Fruit fly (Drosophila melanogaster) whole organism, embryonic: ENCODE results near the gene PIG-U.

ENCODE experiments used
- Adf1 ChIP-seq: fragments of 200-800 bp; sonication (Bioruptor generic); IDR thresholded peaks from 2 replicates; pipeline ENCODE4 v1.3.6; 2022; ENCODE audit warnings: missing biosample characterization, missing genetic modification characterization
- CG12391 ChIP-seq: fragments of 200-800 bp; sonication (Bioruptor generic); optimal IDR thresholded peaks from 3 replicates; lab custom pipeline; 2018; ENCODE audit warnings: missing biosample characterization, mild to moderate bottlenecking, missing genetic modification characterization, moderate library complexity
- CG12942 ChIP-seq: fragments of 200-800 bp; sonication (Bioruptor generic); optimal IDR thresholded peaks from 3 replicates; lab custom pipeline; 2016; ENCODE audit warnings: missing biosample characterization, missing genetic modification characterization
- CG13624 ChIP-seq: fragments of 200-800 bp; sonication (Bioruptor generic); optimal IDR thresholded peaks from 2 replicates; lab custom pipeline; 2016; ENCODE audit warnings: missing biosample characterization, missing genetic modification characterization
- CG17361 ChIP-seq: fragments of 200-800 bp; sonication (Bioruptor generic); IDR thresholded peaks from 3 replicates; pipeline ENCODE4 v1.3.6; 2022; ENCODE audit warnings: missing biosample characterization, missing genetic modification characterization
- CG17802 ChIP-seq: fragments of 200-800 bp; sonication (Bioruptor generic); optimal IDR thresholded peaks from 2 replicates; lab custom pipeline; 2018; ENCODE audit warnings: missing biosample characterization, mild to moderate bottlenecking, missing genetic modification characterization, moderate library complexity
- CG17829 ChIP-seq: fragments of 200-800 bp; optimal IDR thresholded peaks from 2 replicates; lab custom pipeline; 2019; ENCODE audit warnings: missing biosample characterization, mild to moderate bottlenecking, missing genetic modification characterization, moderate library complexity
- CG18764 ChIP-seq: fragments of 200-800 bp; sonication (Bioruptor generic); optimal IDR thresholded peaks from 3 replicates; lab custom pipeline; 2016; ENCODE audit warnings: missing biosample characterization, missing genetic modification characterization
- CG2120 ChIP-seq: fragments of 200-800 bp; sonication (Bioruptor generic); optimal IDR thresholded peaks from 3 replicates; lab custom pipeline; 2016; ENCODE audit warnings: missing biosample characterization, missing genetic modification characterization
- CG2199 ChIP-seq: fragments of 200-800 bp; sonication (Bioruptor generic); IDR thresholded peaks from 3 replicates; pipeline ENCODE4 v1.3.6; 2022; ENCODE audit warnings: missing biosample characterization, missing genetic modification characterization
- CG31224 ChIP-seq: fragments of 200-800 bp; sonication (Bioruptor generic); IDR thresholded peaks from 2 replicates; pipeline ENCODE4 v1.3.6; 2022; ENCODE audit warnings: missing biosample characterization, missing genetic modification characterization
- CG34376 ChIP-seq: fragments of 200-800 bp; sonication (Bioruptor generic); optimal IDR thresholded peaks from 2 replicates; lab custom pipeline; 2018; ENCODE audit warnings: missing biosample characterization, mild to moderate bottlenecking, missing genetic modification characterization
- CG4328 ChIP-seq: fragments of 200-800 bp; sonication (Bioruptor generic); optimal IDR thresholded peaks from 3 replicates; lab custom pipeline; 2017; ENCODE audit warnings: missing biosample characterization, missing genetic modification reagents, missing genetic modification characterization
- CG6654 ChIP-seq: fragments of 200-800 bp; sonication (Bioruptor generic); optimal IDR thresholded peaks from 2 replicates; lab custom pipeline; 2017; ENCODE audit warnings: missing biosample characterization, mild to moderate bottlenecking, missing genetic modification characterization
- CG7556 ChIP-seq: fragments of 200-800 bp; sonication (Bioruptor generic); optimal IDR thresholded peaks from 2 replicates; lab custom pipeline; 2017; ENCODE audit warnings: missing biosample characterization, mild to moderate bottlenecking, missing genetic modification characterization
- CG7839 ChIP-seq: fragments of 200-800 bp; sonication (Bioruptor generic); optimal IDR thresholded peaks from 3 replicates; lab custom pipeline; 2018; ENCODE audit warnings: missing biosample characterization, mild to moderate bottlenecking, missing genetic modification characterization, moderate library complexity
- CG7928 ChIP-seq: fragments of 200-800 bp; sonication (Bioruptor generic); optimal IDR thresholded peaks from 2 replicates; lab custom pipeline; 2017; ENCODE audit warnings: missing biosample characterization, mild to moderate bottlenecking, missing genetic modification characterization
- CkIIα-i1 ChIP-seq: fragments of 200-800 bp; sonication (Bioruptor generic); IDR thresholded peaks from 2 replicates; pipeline ENCODE4 v1.3.6; 2022; ENCODE audit warnings: missing biosample characterization, missing genetic modification characterization
- Eip74EF ChIP-seq, 2 experiments: fragments of 200-800 bp in 1 of 2; fragments of >200 bp in 1 of 2; sonication (Bioruptor generic) in 1 of 2; optimal IDR thresholded peaks; 2 replicates each; lab custom pipeline; 2017 to 2019; ENCODE audit warnings: missing biosample characterization in 2 of 2, missing genetic modification characterization in 2 of 2, mild to moderate bottlenecking in 1 of 2, moderate library complexity in 1 of 2
- Hr39 ChIP-seq: fragments of >200 bp; optimal IDR thresholded peaks from 2 replicates; lab custom pipeline; 2017
- Kr ChIP-seq: fragments of 200-800 bp; sonication (Bioruptor generic); optimal IDR thresholded peaks from 2 replicates; lab custom pipeline; 2017; ENCODE audit warnings: missing biosample characterization, mild to moderate bottlenecking, missing genetic modification characterization
- Lim3 ChIP-seq: fragments of 200-800 bp; sonication (Bioruptor generic); IDR thresholded peaks from 2 replicates; pipeline ENCODE4 v1.3.6; 2022; ENCODE audit warnings: missing biosample characterization, missing genetic modification characterization
- Mad ChIP-seq: fragments of 200-800 bp; sonication (Bioruptor generic); optimal IDR thresholded peaks from 2 replicates; lab custom pipeline; 2016; ENCODE audit warnings: missing biosample characterization, missing genetic modification characterization
- Mes4 ChIP-seq: fragments of 200-800 bp; sonication (Bioruptor generic); optimal IDR thresholded peaks from 2 replicates; lab custom pipeline; 2016; ENCODE audit warnings: missing biosample characterization, missing genetic modification characterization
- NC2α ChIP-seq: fragments of 200-800 bp; sonication (Bioruptor generic); optimal IDR thresholded peaks from 2 replicates; lab custom pipeline; 2016; ENCODE audit warnings: missing biosample characterization, missing genetic modification characterization
- Oaz ChIP-seq: fragments of 200-800 bp; sonication (Bioruptor generic); IDR thresholded peaks from 2 replicates; pipeline ENCODE4 v1.3.6; 2022; ENCODE audit warnings: missing biosample characterization, missing genetic modification characterization
- PHDP ChIP-seq: fragments of 200-800 bp; sonication (Bioruptor generic); optimal IDR thresholded peaks from 3 replicates; lab custom pipeline; 2018; ENCODE audit warnings: missing biosample characterization, mild to moderate bottlenecking, missing genetic modification characterization, moderate library complexity
- Sox100B ChIP-seq: fragments of 200-800 bp; sonication (Bioruptor generic); optimal IDR thresholded peaks from 3 replicates; lab custom pipeline; 2018; ENCODE audit warnings: missing biosample characterization, mild to moderate bottlenecking, missing genetic modification characterization
- bsh ChIP-seq, 2 experiments: fragments of 200-800 bp; sonication (Bioruptor generic); optimal IDR thresholded peaks; 2 replicates each; lab custom pipeline; 2017 to 2018; ENCODE audit warnings: mild to moderate bottlenecking in 2 of 2, missing biosample characterization in 2 of 2, missing genetic modification characterization in 2 of 2, moderate library complexity in 1 of 2
- danr ChIP-seq: fragments of 200-800 bp; sonication (Bioruptor generic); IDR thresholded peaks from 2 replicates; pipeline ENCODE4 v1.3.6; 2022; ENCODE audit warnings: missing biosample characterization, missing genetic modification characterization
- dati ChIP-seq: fragments of 200-800 bp; sonication (Bioruptor generic); IDR thresholded peaks from 2 replicates; pipeline ENCODE4 v1.3.6; 2022; ENCODE audit warnings: missing biosample characterization, missing genetic modification characterization
- emc ChIP-seq: fragments of 200-800 bp; sonication (Bioruptor generic); optimal IDR thresholded peaks from 2 replicates; lab custom pipeline; 2016; ENCODE audit warnings: missing biosample characterization, missing genetic modification characterization
- fd96Cb ChIP-seq: fragments of 200-800 bp; sonication (Bioruptor generic); optimal IDR thresholded peaks from 2 replicates; lab custom pipeline; 2018; ENCODE audit warnings: missing biosample characterization, mild to moderate bottlenecking, missing genetic modification characterization, moderate library complexity
- gfzf ChIP-seq: fragments of 200-800 bp; sonication (Bioruptor generic); optimal IDR thresholded peaks from 2 replicates; lab custom pipeline; 2016; ENCODE audit warnings: missing biosample characterization, mild to moderate bottlenecking, missing genetic modification characterization, moderate library complexity
- gro ChIP-seq: fragments of 200-800 bp; sonication (Bioruptor generic); optimal IDR thresholded peaks from 2 replicates; lab custom pipeline; 2016; ENCODE audit warnings: missing biosample characterization, missing genetic modification characterization
- hbn ChIP-seq: fragments of 200-800 bp; sonication (Bioruptor generic); IDR thresholded peaks from 2 replicates; pipeline ENCODE4 v1.3.6; 2022; ENCODE audit warnings: missing biosample characterization, missing genetic modification characterization; ENCODE audit not compliant: partially characterized antibody
- hth ChIP-seq: fragments of >200 bp; optimal IDR thresholded peaks from 2 replicates; lab custom pipeline; 2017; ENCODE audit warnings: inconsistent platforms
- jumu ChIP-seq: fragments of 200-800 bp; sonication (Bioruptor generic); optimal IDR thresholded peaks from 3 replicates; lab custom pipeline; 2016; ENCODE audit warnings: missing biosample characterization, missing genetic modification characterization
- ken ChIP-seq: fragments of 200-800 bp; sonication (Bioruptor generic); IDR thresholded peaks from 3 replicates; pipeline ENCODE4 v1.3.6; 2022; ENCODE audit warnings: missing biosample characterization, missing genetic modification characterization
- lola ChIP-seq, 3 experiments: fragments of >200 bp in 2 of 3; fragments of 200-800 bp in 1 of 3; sonication (Bioruptor generic) in 1 of 3; optimal IDR thresholded peaks; 2 replicates each; lab custom pipeline; 2017 to 2019; ENCODE audit warnings: missing biosample characterization in 3 of 3, missing genetic modification characterization in 3 of 3, mild to moderate bottlenecking in 1 of 3, moderate library complexity in 1 of 3
- pho ChIP-seq: fragments of 200-800 bp; sonication (Bioruptor generic); optimal IDR thresholded peaks from 2 replicates; lab custom pipeline; 2016; ENCODE audit warnings: missing biosample characterization, missing genetic modification characterization
- pzg ChIP-seq: fragments of 200-800 bp; sonication (Bioruptor generic); optimal IDR thresholded peaks from 3 replicates; lab custom pipeline; 2018; ENCODE audit warnings: missing biosample characterization, mild to moderate bottlenecking, missing genetic modification characterization, moderate library complexity
- sens-2 ChIP-seq: fragments of 200-800 bp; sonication (Bioruptor generic); IDR thresholded peaks from 2 replicates; pipeline ENCODE4 v1.3.6; 2022; ENCODE audit warnings: missing biosample characterization, missing genetic modification characterization
- sr ChIP-seq: fragments of 200-800 bp; sonication (Bioruptor generic); IDR thresholded peaks from 3 replicates; pipeline ENCODE4 v1.3.6; 2022; ENCODE audit warnings: missing biosample characterization, missing genetic modification characterization
- stc ChIP-seq: fragments of 200-800 bp; sonication (Bioruptor generic); IDR thresholded peaks from 2 replicates; pipeline ENCODE4 v1.3.6; 2022; ENCODE audit warnings: missing biosample characterization, missing genetic modification characterization
- sug ChIP-seq: fragments of 200-800 bp; optimal IDR thresholded peaks from 2 replicates; lab custom pipeline; 2019; ENCODE audit warnings: missing biosample characterization, mild to moderate bottlenecking, missing genetic modification characterization, moderate library complexity
- tx ChIP-seq: fragments of 200-800 bp; sonication (Bioruptor generic); optimal IDR thresholded peaks from 2 replicates; lab custom pipeline; 2016; ENCODE audit warnings: missing biosample characterization, missing genetic modification characterization
- unpg ChIP-seq: fragments of 200-800 bp; sonication (Bioruptor generic); optimal IDR thresholded peaks from 3 replicates; lab custom pipeline; 2018; ENCODE audit warnings: missing biosample characterization, mild to moderate bottlenecking, missing genetic modification characterization, moderate library complexity
- wdn ChIP-seq: fragments of 200-800 bp; sonication (Bioruptor generic); IDR thresholded peaks from 2 replicates; pipeline ENCODE4 v1.3.6; 2022; ENCODE audit warnings: missing biosample characterization, missing genetic modification characterization

PIG-U gene

dm6 chr2L:8535394-8536176 lies 20.7 kb downstream of the PIG-U start (continued):
- peak; percentile 52 for TF ChIP-seq CG17802 (tag; lab: Kevin White, UChicago)
- TF ChIP-seq CG17361 (GFP tag; lab: Robert Waterston, UW): peak; percentile 95
- TF ChIP-seq gro (GFP tag; lab: Kevin White, UChicago): peak; percentile 8
- peak in 1 of 3 experiments; percentile 96 for TF ChIP-seq lola (GFP tag; optimal IDR thresholded peaks at IDR 0.05; lab: Kevin White, UChicago)
- TF ChIP-seq pho (GFP tag; lab: Kevin White, UChicago): peak; percentile 66
- TF ChIP-seq NC2α (GFP tag; lab: Kevin White, UChicago): no peak
- TF ChIP-seq bsh (GFP tag; optimal IDR thresholded peaks at IDR 0.05; lab: Kevin White, UChicago): peak; percentile 91 to 92
- TF ChIP-seq CG2120 (GFP tag; lab: Kevin White, UChicago): peak; percentile 57
- TF ChIP-seq CG7839 (tag; lab: Kevin White, UChicago): peak; percentile 95
- peak; percentile 83 for TF ChIP-seq sug (tag; lab: Kevin White, UChicago)
- TF ChIP-seq hbn (GFP tag; lab: Robert Waterston, UW): no peak
- peak; percentile 94 for TF ChIP-seq PHDP (tag; lab: Kevin White, UChicago)
- peak; percentile 75 for TF ChIP-seq CG18764 (GFP tag; lab: Kevin White, UChicago)
- no peak for TF ChIP-seq emc (GFP tag; lab: Kevin White, UChicago)
- peak; percentile 74 for TF ChIP-seq CG34376 (GFP tag; lab: Kevin White, UChicago)
- TF ChIP-seq gfzf (GFP tag; lab: Kevin White, UChicago): no peak
- no peak for TF ChIP-seq Kr (GFP tag; lab: Kevin White, UChicago)
- peak; percentile 67 for TF ChIP-seq Oaz (GFP tag; lab: Robert Waterston, UW)
- TF ChIP-seq CG6654: peak; percentile 83
- TF ChIP-seq ken (GFP tag; lab: Robert Waterston, UW): no peak; the same call in none of the 3 replicates
- TF ChIP-seq danr (GFP tag; lab: Robert Waterston, UW): peak; percentile 70
- TF ChIP-seq CG2199: no peak
- TF ChIP-seq wdn (GFP tag; lab: Robert Waterston, UW): no peak; the same call in none of the 2 replicates
- TF ChIP-seq CG12942 (GFP tag; lab: Kevin White, UChicago): peak; percentile 81
- peak; percentile 94 for TF ChIP-seq CG12391 (tag; lab: Kevin White, UChicago)
- TF ChIP-seq unpg (GFP tag; lab: Kevin White, UChicago): peak; percentile 63
- no peak for TF ChIP-seq pzg (GFP tag; lab: Kevin White, UChicago)
- TF ChIP-seq hth (lab: Kevin White, UChicago): no peak
- TF ChIP-seq Hr39 (lab: Kevin White, UChicago): no peak
- peak; percentile 62 for TF ChIP-seq CG7928 (GFP tag; lab: Kevin White, UChicago)
- TF ChIP-seq Mad: peak; percentile 17
- TF ChIP-seq dati: no peak; the same call in 1 of the 2 replicates
- TF ChIP-seq CkIIα-i1: no peak
- TF ChIP-seq CG13624 (GFP tag; lab: Kevin White, UChicago): peak; percentile 28
- peak; percentile 5; the same call in 1 of the 2 replicates for TF ChIP-seq Adf1 (GFP tag; lab: Robert Waterston, UW)
- TF ChIP-seq sens-2 (GFP tag; lab: Robert Waterston, UW): 0 out of 2 replicates have a peak, but pooled peaks have one; percentile 9
- TF ChIP-seq CG7556: peak; percentile 97
- peak; percentile 96 for TF ChIP-seq CG17829
- TF ChIP-seq Sox100B (GFP tag; lab: Kevin White, UChicago): peak; percentile 98
- peak; percentile 19 for TF ChIP-seq jumu (GFP tag; lab: Kevin White, UChicago)
- TF ChIP-seq stc (GFP tag; lab: Robert Waterston, UW): peak; percentile 67
- no peak for TF ChIP-seq Lim3 (GFP tag; lab: Robert Waterston, UW)
- TF ChIP-seq CG4328: peak; percentile 90
- 0 out of 3 replicates have a peak, but pooled peaks have one; percentile 8 for TF ChIP-seq sr (GFP tag; lab: Robert Waterston, UW)
- TF ChIP-seq Eip74EF (GFP tag; optimal IDR thresholded peaks at IDR 0.05; lab: Kevin White, UChicago): peak in 1 of 2 experiments; percentile 86
- peak; percentile 94 for TF ChIP-seq fd96Cb (tag; lab: Kevin White, UChicago)
- TF ChIP-seq Mes4 (GFP tag; lab: Kevin White, UChicago): peak; percentile 27
- peak; percentile 12 for TF ChIP-seq tx (GFP tag; lab: Kevin White, UChicago)
- TF ChIP-seq CG31224: peak; percentile 73
